Worm (Caenorhabditis elegans): Measurements from ENCODE around the gene cup-14.
"Not testable (repeated sequence)": the region's sequence is repeated elsewhere in the genome, so short reads cannot be mapped to it uniquely, and the experiment has no call there.

cup-14 gene

ce11 chrII:13859847-13860246, 12.2 kb downstream of the cup-14 start (continued):
- TF ChIP-seq zip-11 (GFP tag; IDR thresholded peaks at IDR 0.05), result no peak
- TF ChIP-seq ceh-44 (GFP tag; IDR thresholded peaks at IDR 0.05), result no peak
- no peak for TF ChIP-seq D1046.2 (GFP tag; IDR thresholded peaks at IDR 0.05)
- TF ChIP-seq mdt-29 (GFP tag; IDR thresholded peaks at IDR 0.05), result no peak
- no peak for TF ChIP-seq lin-38 (GFP tag; IDR thresholded peaks at IDR 0.05)
- TF ChIP-seq mxl-2 (GFP tag; conservative IDR thresholded peaks at IDR 0.05), result no peak

DNA sequence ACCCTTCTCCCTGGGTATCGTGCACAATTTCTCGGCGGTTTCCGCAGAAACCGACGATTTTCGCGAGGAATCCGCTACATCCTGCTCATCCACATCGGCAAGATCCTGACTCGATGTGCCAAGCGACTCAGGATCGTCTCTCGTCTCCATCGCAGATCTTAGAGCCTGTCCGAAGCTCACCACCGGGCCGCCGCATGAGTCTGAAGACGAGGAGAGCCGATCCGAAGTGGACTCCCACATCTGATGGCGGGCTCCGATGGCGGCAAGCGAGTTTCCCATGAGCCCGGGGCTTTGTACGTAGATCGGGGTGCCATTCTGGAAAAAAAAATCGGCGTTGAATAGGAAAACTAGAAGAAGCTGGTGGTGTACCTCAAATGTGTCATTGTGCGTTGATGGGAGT, 13.7 kb downstream of the cup-14 start:
- peak; percentile 92 for TF ChIP-seq set-16 (GFP tag; IDR thresholded peaks at IDR 0.05)
- TF ChIP-seq ceh-20 (GFP tag; IDR thresholded peaks at IDR 0.05), result no peak

DNA sequence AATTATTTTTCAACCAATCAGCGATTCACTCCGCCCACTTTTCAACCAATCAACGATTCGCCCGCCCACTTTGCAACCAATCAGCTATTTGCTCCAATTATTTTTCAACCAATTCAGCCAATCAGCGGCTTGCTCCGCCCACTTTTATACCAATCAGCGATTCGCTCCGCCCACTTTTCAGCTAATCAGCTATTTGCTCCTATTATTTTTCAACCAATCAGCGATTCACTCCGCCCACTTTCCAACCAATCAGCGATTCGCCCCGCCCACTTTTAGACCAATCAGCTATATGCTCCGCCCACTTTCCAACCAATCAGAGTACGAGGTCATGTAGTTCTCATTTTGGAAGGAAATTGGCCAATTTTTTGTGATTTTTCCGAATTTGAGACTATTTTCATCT, 16.7 kb downstream of the cup-14 start:
- TF ChIP-seq unc-62 (GFP tag; optimal IDR thresholded peaks at IDR 0.05 in 1 of 2), result peak in 1 of 2 experiments; percentile 42
- TF ChIP-seq unc-62 (tag; optimal IDR thresholded peaks at IDR 0.05), result no peak
- no peak for TF ChIP-seq unc-39 (tag; optimal IDR thresholded peaks at IDR 0.05)

DNA sequence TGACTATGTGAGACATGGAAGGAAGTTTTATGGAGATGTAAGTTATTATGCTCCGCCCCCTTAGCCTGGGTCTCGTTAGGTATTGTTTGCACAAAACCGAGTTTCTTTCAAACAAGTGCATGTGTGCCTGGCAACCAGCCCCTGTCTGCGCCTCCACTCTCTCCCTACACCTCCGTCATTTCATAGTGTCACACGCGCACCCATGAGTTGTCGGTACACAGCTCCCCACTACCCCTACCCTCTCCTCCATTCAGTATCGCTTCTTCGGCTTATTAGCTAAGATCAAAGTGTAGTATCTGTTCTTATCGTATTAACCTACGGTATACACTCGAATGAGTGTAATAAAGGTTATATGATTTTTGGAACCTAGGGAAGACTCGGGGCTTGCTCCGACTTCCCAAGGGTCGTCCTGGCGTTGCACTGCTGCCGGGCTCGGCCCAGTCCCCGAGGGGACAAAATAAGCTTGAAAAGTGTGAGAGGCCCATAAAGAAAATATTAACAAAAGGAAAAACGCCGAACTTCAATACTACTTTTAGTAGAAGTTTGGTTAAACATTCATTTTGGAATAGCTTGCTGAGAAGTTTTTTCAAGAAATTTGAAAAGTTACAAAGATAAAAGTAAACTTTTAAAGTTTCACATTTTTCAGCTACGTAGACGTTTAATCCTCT, 19.4 kb downstream of the cup-14 start:
- TF ChIP-seq daf-16 (GFP tag; optimal IDR thresholded peaks at IDR 0.05); pha-4 (tag; optimal IDR thresholded peaks at IDR 0.05): not testable (repeated sequence)
- peak; percentile 60 for TF ChIP-seq daf-16 (tag; optimal IDR thresholded peaks at IDR 0.05)
- peak; percentile 63 for TF ChIP-seq lin-38 (GFP tag; IDR thresholded peaks at IDR 0.05)
- peak; percentile 48 for TF ChIP-seq mep-1 (tag; optimal IDR thresholded peaks at IDR 0.05)
- TF ChIP-seq hlh-11 (tag; optimal IDR thresholded peaks at IDR 0.05), result peak; percentile 42
- TF ChIP-seq duxl-1 (tag; optimal IDR thresholded peaks at IDR 0.05; ENCODE audit: poor library complexity), result peak; percentile 65
- TF ChIP-seq pha-4 (GFP tag; IDR thresholded peaks at IDR 0.05), result peak; percentile 48; the same call in 1 of the 2 replicates
- peak; percentile 33 for TF ChIP-seq lin-13 (GFP tag; optimal IDR thresholded peaks at IDR 0.05)
- peak; percentile 5 for TF ChIP-seq rbr-2 (tag; optimal IDR thresholded peaks at IDR 0.05)
- TF ChIP-seq dve-1 (tag; optimal IDR thresholded peaks at IDR 0.05; ENCODE audit: insufficient read depth), result peak; percentile 84
- TF ChIP-seq hlh-30 (tag; optimal IDR thresholded peaks at IDR 0.05; ENCODE audit: insufficient read depth), result peak; percentile 37
- TF ChIP-seq mes-2 (tag; optimal IDR thresholded peaks at IDR 0.05; ENCODE audit: poor library complexity, severe bottlenecking), result peak; percentile 3
- peak; percentile 37 for TF ChIP-seq nhr-6 (tag; optimal IDR thresholded peaks at IDR 0.05)
- TF ChIP-seq nhr-48 (tag; optimal IDR thresholded peaks at IDR 0.05), result peak; percentile 28
- TF ChIP-seq saeg-2 (GFP tag; IDR thresholded peaks at IDR 0.05), result peak; percentile 52; the same call in 1 of the 2 replicates
- peak; percentile 68 for TF ChIP-seq nhr-102 (tag; optimal IDR thresholded peaks at IDR 0.05)
- TF ChIP-seq snpc-1.2 (GFP tag; IDR thresholded peaks at IDR 0.05), result peak; percentile 45; the same call in 1 of the 2 replicates
- peak; percentile 27; the same call in 1 of the 2 replicates for TF ChIP-seq lin-1 (GFP tag; IDR thresholded peaks at IDR 0.05)
- TF ChIP-seq ama-1 (optimal IDR thresholded peaks at IDR 0.05), result peak; percentile 39
- peak; percentile 60; the same call in 1 of the 2 replicates for TF ChIP-seq mdt-29 (GFP tag; IDR thresholded peaks at IDR 0.05)
- TF ChIP-seq snpc-4 (tag; optimal IDR thresholded peaks at IDR 0.05), result peak; percentile 60
- peak in 1 of 2 experiments; percentile 34 for TF ChIP-seq lsy-2 (tag; optimal IDR thresholded peaks at IDR 0.05)
- peak; percentile 41 for TF ChIP-seq F49E8.2 (tag; optimal IDR thresholded peaks at IDR 0.05; ENCODE audit: borderline replicate concordance)
- peak; percentile 22 for TF ChIP-seq aha-1 (tag)
- peak; percentile 62 for TF ChIP-seq dmd-6 (GFP tag; IDR thresholded peaks at IDR 0.05)

Measured in whole organism, L4 larva.